Fruit fly (Drosophila melanogaster): ENCODE data around the gene mino.

The mino gene

DNA sequence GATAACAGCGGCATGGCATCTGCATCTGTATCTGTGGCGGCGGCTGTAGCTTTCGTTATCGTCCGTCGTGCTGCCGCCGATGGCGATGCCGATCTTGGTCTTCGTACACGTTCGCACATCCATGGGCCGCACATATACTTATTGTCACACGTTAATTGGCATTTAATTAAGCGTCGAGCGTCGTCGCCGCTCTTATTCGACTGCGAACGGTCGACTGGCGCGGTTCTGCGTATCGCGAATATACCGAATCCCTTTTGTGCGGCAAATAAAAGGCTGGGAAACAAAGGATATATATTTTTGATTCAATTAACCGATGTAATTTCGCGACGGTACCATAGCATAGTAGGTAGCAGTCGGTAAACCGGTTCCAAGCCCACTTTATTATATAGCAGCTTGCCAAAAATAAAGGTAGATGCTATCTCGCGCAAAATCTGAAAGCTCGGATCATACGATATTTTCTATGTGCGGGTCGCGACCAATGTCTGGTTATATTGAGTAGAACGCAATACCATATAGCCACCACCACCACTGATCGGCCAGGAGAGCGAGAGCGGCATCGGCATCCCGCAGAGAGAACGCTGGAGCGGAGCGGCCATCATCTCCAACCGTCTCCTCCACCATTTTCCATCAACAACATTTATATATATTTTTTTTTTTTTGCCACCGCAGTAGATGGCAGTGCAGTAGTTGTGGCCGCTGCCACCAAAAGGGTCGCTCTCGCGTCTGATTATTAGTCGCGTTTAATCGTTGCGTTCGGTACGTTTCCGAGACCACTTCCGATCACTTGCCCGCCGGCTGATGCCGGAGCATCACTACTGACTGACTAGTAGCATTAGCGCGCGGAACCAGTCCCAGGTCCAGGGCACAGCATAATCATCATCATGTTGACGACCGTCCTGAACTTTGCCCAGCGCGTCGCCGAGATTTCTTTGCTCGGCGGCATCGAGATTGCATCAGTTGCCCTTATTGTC, at the start of gene mino:
Gene mino (plus strand): TSS at position 192 of the 971 bp plus-strand sequence.
- no peak for TF ChIP-seq CG8301 (tag; optimal IDR thresholded peaks at IDR 0.05)
- TF ChIP-seq CG32121 (GFP tag; IDR thresholded peaks at IDR 0.05), result peak; percentile 45; the same call in 1 of the 2 replicates
- TF ChIP-seq CG12605 (GFP tag; IDR thresholded peaks at IDR 0.05), result peak; percentile 28
- TF ChIP-seq gl (tag; optimal IDR thresholded peaks at IDR 0.05), result peak; percentile 79
- TF ChIP-seq EcR (GFP tag; optimal IDR thresholded peaks at IDR 0.05), result no peak
- TF ChIP-seq CG10348 (GFP tag; IDR thresholded peaks at IDR 0.05), result no peak
- TF ChIP-seq Snoo (tag; optimal IDR thresholded peaks at IDR 0.05), result no peak
- TF ChIP-seq CG13204 (GFP tag; optimal IDR thresholded peaks at IDR 0.05), result peak; percentile 95
- TF ChIP-seq Ets98B (GFP tag; IDR thresholded peaks at IDR 0.05), result peak; percentile 25; the same call in 1 of the 2 replicates
- no peak for TF ChIP-seq CG9948 (tag; optimal IDR thresholded peaks at IDR 0.05)
- TF ChIP-seq CG14655 (GFP tag; optimal IDR thresholded peaks at IDR 0.05), result no peak
- TF ChIP-seq CG15710 (tag; optimal IDR thresholded peaks at IDR 0.05), result no peak
- TF ChIP-seq D1 (tag; optimal IDR thresholded peaks at IDR 0.05), result no peak
- peak; percentile 23 for TF ChIP-seq Pif1B (GFP tag; optimal IDR thresholded peaks at IDR 0.05)
- TF ChIP-seq CG8159 (tag; optimal IDR thresholded peaks at IDR 0.05), result no peak
- no peak for TF ChIP-seq CG4496 (GFP tag; IDR thresholded peaks at IDR 0.05)
- no peak for TF ChIP-seq fd96Ca (GFP tag; IDR thresholded peaks at IDR 0.05)
- TF ChIP-seq CG17806 (tag; optimal IDR thresholded peaks at IDR 0.05), result no peak
- TF ChIP-seq CG34367 (tag; optimal IDR thresholded peaks at IDR 0.05), result no peak
- peak; percentile 27 for TF ChIP-seq Pif1A (GFP tag; optimal IDR thresholded peaks at IDR 0.05)
- TF ChIP-seq rn (GFP tag; IDR thresholded peaks at IDR 0.05), result no peak

DNA sequence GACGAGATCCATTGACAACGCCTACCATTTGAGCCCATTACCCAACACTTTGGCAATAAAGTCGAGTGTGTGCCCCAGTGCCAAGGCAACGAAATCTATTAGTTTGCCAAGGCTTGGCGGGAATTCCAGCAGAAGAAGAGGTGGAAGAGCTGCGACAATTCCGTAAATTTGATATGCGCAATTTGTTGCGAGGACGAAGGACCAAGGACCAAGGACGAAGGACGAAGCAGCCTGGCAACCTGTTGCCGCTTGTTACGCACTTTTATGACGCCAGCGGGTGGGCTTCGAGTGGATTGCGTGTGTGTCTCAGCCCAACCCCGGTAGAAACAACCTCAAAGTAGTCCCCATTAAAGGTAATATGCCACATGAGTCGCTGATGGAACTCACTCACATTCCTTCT, 36.9 kb upstream of the mino start:
- TF ChIP-seq fd96Ca (GFP tag; IDR thresholded peaks at IDR 0.05) (no peak), Ets98B (GFP tag; IDR thresholded peaks at IDR 0.05) (no peak), CG9948 (tag; optimal IDR thresholded peaks at IDR 0.05) (no peak), CG34367 (tag; optimal IDR thresholded peaks at IDR 0.05) (no peak), D1 (tag; optimal IDR thresholded peaks at IDR 0.05) (no peak), CG17806 (tag; optimal IDR thresholded peaks at IDR 0.05) (no peak)

DNA sequence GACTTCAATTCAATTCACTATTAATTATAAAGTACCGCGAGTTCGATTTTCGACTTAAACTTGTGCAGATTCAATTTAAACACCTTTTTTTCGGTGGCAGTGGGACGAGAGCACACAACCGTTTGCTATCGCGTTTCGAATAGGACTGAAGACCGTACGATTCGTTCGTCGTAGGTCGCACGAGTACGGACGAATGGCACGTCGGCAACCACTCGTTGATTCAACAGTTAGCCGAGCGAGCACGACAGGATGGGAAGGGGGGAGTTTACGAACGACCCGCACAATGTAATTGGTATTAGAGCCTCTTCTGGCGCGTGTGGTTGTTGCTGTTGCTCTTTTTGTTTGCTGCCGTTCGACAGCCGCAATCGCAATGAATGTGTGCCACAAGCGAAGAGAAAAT, 19.3 kb upstream of the mino start, which contains the start of gene CG34353:
Gene CG34353 (minus strand): TSS at position 149 of the 400 bp plus-strand sequence.
- TF ChIP-seq CG14655 (GFP tag; optimal IDR thresholded peaks at IDR 0.05) (no peak), CG12605 (GFP tag; IDR thresholded peaks at IDR 0.05) (0 out of 2 replicates have a peak, but pooled peaks have one; percentile 11), fd96Ca (GFP tag; IDR thresholded peaks at IDR 0.05) (no peak), gl (tag; optimal IDR thresholded peaks at IDR 0.05) (no peak), CG8301 (tag; optimal IDR thresholded peaks at IDR 0.05) (no peak), Pif1A (GFP tag; optimal IDR thresholded peaks at IDR 0.05) (peak; percentile 43), CG9948 (tag; optimal IDR thresholded peaks at IDR 0.05) (no peak), CG13204 (GFP tag; optimal IDR thresholded peaks at IDR 0.05) (peak; percentile 12), Pif1B (GFP tag; optimal IDR thresholded peaks at IDR 0.05) (no peak), CG15710 (tag; optimal IDR thresholded peaks at IDR 0.05) (no peak)

DNA sequence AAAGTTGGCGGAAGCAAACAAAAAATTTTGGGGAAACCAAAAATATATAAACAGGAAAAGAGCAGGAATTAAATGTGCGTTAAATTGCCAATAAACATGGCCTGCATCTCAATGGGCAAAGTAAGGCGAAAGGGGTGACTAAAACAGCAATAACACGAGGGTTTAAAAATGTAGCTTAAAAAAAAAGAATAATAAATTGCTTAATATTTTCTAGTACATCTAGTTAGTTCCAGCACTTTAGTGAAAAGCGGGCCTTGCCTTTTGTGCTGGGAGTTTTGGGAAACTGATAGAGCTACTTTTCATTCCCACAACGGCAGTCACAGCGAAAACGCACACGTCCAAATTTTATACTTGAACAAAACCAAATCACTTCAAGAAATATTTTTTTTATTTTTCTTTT, 12.8 kb upstream of the mino start, which contains the start of gene mil:
Gene mil (plus strand): TSS at position 301 of the 400 bp plus-strand sequence.
- TF ChIP-seq CG15710 (tag; optimal IDR thresholded peaks at IDR 0.05), result no peak
- no peak for TF ChIP-seq CG12605 (GFP tag; IDR thresholded peaks at IDR 0.05)
- TF ChIP-seq Ets98B (GFP tag; IDR thresholded peaks at IDR 0.05), result no peak
- no peak for TF ChIP-seq CG32121 (GFP tag; IDR thresholded peaks at IDR 0.05)
- TF ChIP-seq D1 (tag; optimal IDR thresholded peaks at IDR 0.05), result no peak
- TF ChIP-seq rn (GFP tag; IDR thresholded peaks at IDR 0.05), result no peak
- no peak for TF ChIP-seq Snoo (tag; optimal IDR thresholded peaks at IDR 0.05)
- TF ChIP-seq CG14655 (GFP tag; optimal IDR thresholded peaks at IDR 0.05), result no peak
- no peak for TF ChIP-seq CG34367 (tag; optimal IDR thresholded peaks at IDR 0.05)

DNA sequence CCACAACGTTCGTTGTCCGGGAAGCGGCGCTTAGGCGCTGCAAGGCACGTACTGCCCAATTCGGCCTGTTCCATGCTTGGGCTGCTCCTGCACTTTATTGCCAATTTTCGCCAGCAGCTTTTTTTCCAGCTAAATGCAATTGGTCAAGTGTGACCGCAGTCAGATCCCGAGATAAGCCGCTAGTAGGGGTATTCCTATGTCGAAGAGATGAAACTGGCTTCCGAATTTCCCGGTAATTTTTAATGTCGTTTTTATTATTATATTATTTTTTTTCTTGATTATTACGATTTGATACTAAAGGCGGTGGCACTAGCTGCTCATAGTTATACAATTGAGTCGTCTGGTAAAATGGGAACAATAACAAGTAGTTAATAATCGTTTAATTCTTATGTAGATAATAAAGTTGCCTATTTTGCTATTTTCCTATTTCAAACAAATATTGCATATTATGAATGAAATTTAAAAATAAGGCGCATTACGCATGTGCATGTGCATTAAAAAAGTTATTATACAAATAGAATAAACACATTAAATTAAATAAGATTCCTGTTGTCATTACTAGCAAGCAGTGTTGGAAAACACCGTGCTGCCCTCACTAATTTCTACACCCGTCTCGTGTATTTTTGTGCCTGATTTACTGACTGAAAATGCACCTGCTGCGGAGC, 8.5 kb upstream of the mino start, which contains the start of the genes CG5003 and mRpS22:
Gene CG5003 (minus strand): TSS at position 162 of the 665 bp plus-strand sequence.
Gene mRpS22 (plus strand): TSS at position 554 of the 665 bp plus-strand sequence.
- TF ChIP-seq rn (GFP tag; IDR thresholded peaks at IDR 0.05), result no peak
- no peak for TF ChIP-seq Pif1A (GFP tag; optimal IDR thresholded peaks at IDR 0.05)
- TF ChIP-seq gl (tag; optimal IDR thresholded peaks at IDR 0.05), result no peak
- peak; percentile 12 for TF ChIP-seq CG17806 (tag; optimal IDR thresholded peaks at IDR 0.05)
- no peak for TF ChIP-seq CG34367 (tag; optimal IDR thresholded peaks at IDR 0.05)
- no peak for TF ChIP-seq CG14655 (GFP tag; optimal IDR thresholded peaks at IDR 0.05)
- TF ChIP-seq CG8301 (tag; optimal IDR thresholded peaks at IDR 0.05), result no peak
- peak; percentile 55 for TF ChIP-seq CG15710 (tag; optimal IDR thresholded peaks at IDR 0.05)
- peak; percentile 43 for TF ChIP-seq Pif1B (GFP tag; optimal IDR thresholded peaks at IDR 0.05)
- peak; percentile 53 for TF ChIP-seq CG8159 (tag; optimal IDR thresholded peaks at IDR 0.05)
- peak; percentile 44 for TF ChIP-seq Snoo (tag; optimal IDR thresholded peaks at IDR 0.05)
- TF ChIP-seq D1 (tag; optimal IDR thresholded peaks at IDR 0.05), result no peak
- TF ChIP-seq CG9948 (tag; optimal IDR thresholded peaks at IDR 0.05), result peak; percentile 4
- 0 out of 3 replicates have a peak, but pooled peaks have one; percentile 34 for TF ChIP-seq CG4496 (GFP tag; IDR thresholded peaks at IDR 0.05)

Measured in whole organism, pupa.